Fruit fly (Drosophila melanogaster): Measurements from ENCODE around the gene CG9917.

CG9917 gene

DNA sequence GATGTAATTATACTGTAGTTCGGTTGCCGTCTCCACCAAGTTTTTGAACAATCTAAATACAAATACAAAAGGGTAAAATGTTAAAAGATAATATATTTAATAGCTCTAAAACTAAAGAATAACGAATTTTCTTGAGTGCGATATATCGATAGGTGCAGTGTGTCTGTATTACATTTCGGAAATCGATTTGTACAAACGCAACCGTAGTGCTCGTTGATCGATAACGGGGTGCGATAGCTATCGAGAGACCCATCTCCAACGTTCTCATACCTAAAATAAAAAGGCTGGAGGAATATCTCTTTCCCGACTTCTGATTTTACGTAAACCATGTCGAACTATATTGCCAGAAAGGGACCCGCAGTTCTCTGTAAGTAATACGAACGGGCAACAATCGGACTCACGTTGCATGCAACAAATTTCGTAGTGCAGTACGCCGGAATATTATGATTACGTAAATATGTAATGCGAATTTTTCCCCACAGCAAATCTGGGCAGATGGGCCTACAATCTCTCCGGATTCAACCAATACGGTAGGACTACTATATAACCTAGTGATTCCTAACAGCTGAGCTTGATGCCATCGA is 36.9 kb downstream of the CG9917 start, which contains the start of gene UQCR-14 (continued):
- TF ChIP-seq Hr78 (GFP tag; optimal IDR thresholded peaks at IDR 0.05) (no peak), wdn (GFP tag; IDR thresholded peaks at IDR 0.05) (no peak), HLH54F (GFP tag; optimal IDR thresholded peaks at IDR 0.05) (no peak), CG4854 (GFP tag; optimal IDR thresholded peaks at IDR 0.05) (peak; percentile 38), CG7271 (tag; optimal IDR thresholded peaks at IDR 0.05) (no peak), sd (tag; optimal IDR thresholded peaks at IDR 0.05) (peak; percentile 34), CG1602 (GFP tag; optimal IDR thresholded peaks at IDR 0.05) (no peak), Ptx1 (GFP tag; IDR thresholded peaks at IDR 0.05) (no peak), H2.0 (GFP tag; IDR thresholded peaks at IDR 0.05) (no peak), CG6854 (GFP tag; optimal IDR thresholded peaks at IDR 0.05) (no peak), CG16779 (GFP tag; IDR thresholded peaks at IDR 0.05) (no peak), Ets65A (GFP tag) (peak; percentile 67), CG12391 (tag; optimal IDR thresholded peaks at IDR 0.05) (peak; percentile 53), fru (optimal IDR thresholded peaks at IDR 0.05) (no peak), zfh2 (GFP tag; optimal IDR thresholded peaks at IDR 0.05) (peak; percentile 4), croc (GFP tag; conservative IDR thresholded peaks at IDR 0.05) (no peak), Tbp (GFP tag; optimal IDR thresholded peaks at IDR 0.05) (no peak), gcm2 (GFP tag; optimal IDR thresholded peaks at IDR 0.05) (no peak), Fer3 (tag; optimal IDR thresholded peaks at IDR 0.05) (peak; percentile 24), HmgZ (tag; optimal IDR thresholded peaks at IDR 0.05) (peak; percentile 80), CG1647 (GFP tag; optimal IDR thresholded peaks at IDR 0.05) (no peak), dmrt11E (tag; optimal IDR thresholded peaks at IDR 0.05) (no peak), CG6683 (GFP tag; optimal IDR thresholded peaks at IDR 0.05) (no peak), CG17361 (GFP tag; IDR thresholded peaks at IDR 0.05) (no peak), bowl (GFP tag; IDR thresholded peaks at IDR 0.05) (no peak), CG11398 (GFP tag; optimal IDR thresholded peaks at IDR 0.05) (no peak), chinmo (GFP tag; IDR thresholded peaks at IDR 0.05; ENCODE audit: partially characterized antibody) (peak; percentile 98), CG13424 (tag; optimal IDR thresholded peaks at IDR 0.05) (no peak), dati (GFP tag; IDR thresholded peaks at IDR 0.05) (no peak), CG3281 (GFP tag; optimal IDR thresholded peaks at IDR 0.05) (peak; percentile 46), bab2 (GFP tag; optimal IDR thresholded peaks at IDR 0.05) (no peak), Fer2 (tag; optimal IDR thresholded peaks at IDR 0.05) (no peak), CG34422 (GFP tag; IDR thresholded peaks at IDR 0.05) (0 out of 3 replicates have a peak, but pooled peaks have one; percentile 44), pan (optimal IDR thresholded peaks at IDR 0.05) (no peak), pan (GFP tag; optimal IDR thresholded peaks at IDR 0.05 in 1 of 2, IDR thresholded peaks at IDR 0.05 in 1 of 2) (peak in 1 of 2 experiments; percentile 8), tin (GFP tag; optimal IDR thresholded peaks at IDR 0.05) (no peak), Hr51 (GFP tag; optimal IDR thresholded peaks at IDR 0.05) (no peak), Six4 (GFP tag; optimal IDR thresholded peaks at IDR 0.05) (no peak), lbe (GFP tag; optimal IDR thresholded peaks at IDR 0.05) (peak; percentile 37), CG9215 (GFP tag; IDR thresholded peaks at IDR 0.05) (no peak), CG9437 (GFP tag; optimal IDR thresholded peaks at IDR 0.05) (peak; percentile 32), sens (GFP tag) (peak; percentile 90), CG14667 (GFP tag; IDR thresholded peaks at IDR 0.05) (no peak), h (optimal IDR thresholded peaks at IDR 0.05) (no peak), Lhr (GFP tag; optimal IDR thresholded peaks at IDR 0.05) (peak; percentile 66), corto (GFP tag; optimal IDR thresholded peaks at IDR 0.05) (no peak), CG4282 (GFP tag; optimal IDR thresholded peaks at IDR 0.05) (no peak), usp (GFP tag; optimal IDR thresholded peaks at IDR 0.05) (no peak), Meics (GFP tag; optimal IDR thresholded peaks at IDR 0.05) (peak; percentile 37), CG11247 (GFP tag; IDR thresholded peaks at IDR 0.05) (peak; percentile 18; the same call in 1 of the 2 replicates), HmgD (GFP tag; optimal IDR thresholded peaks at IDR 0.05) (no peak), zen (tag; optimal IDR thresholded peaks at IDR 0.05) (peak; percentile 5)
